Worm (Caenorhabditis elegans) whole organism, L4 larva: ENCODE data around the gene dsl-4.

Experiments used
- D1046.2 ChIP-seq: fragments of 200-800 bp; sonication (Bioruptor generic); IDR thresholded peaks from 2 replicates; pipeline ENCODE4 v1.3.6; 2022; ENCODE audit warnings: missing genetic modification characterization, missing compliant biosample characterization
- F26F4.8 ChIP-seq: fragments of 200-800 bp; sonication (Bioruptor generic); conservative IDR thresholded peaks from 2 replicates; pipeline ENCODE4 v1.3.6; 2022; ENCODE audit warnings: missing genetic modification characterization, missing compliant biosample characterization
- F37D6.2 ChIP-seq: sonication (generic microtip); optimal IDR thresholded peaks from 2 replicates; lab custom pipeline; 2016; ENCODE audit warnings: mild to moderate bottlenecking, missing genetic modification characterization, missing compliant biosample characterization
- F49E8.2 ChIP-seq: sonication (generic microtip); optimal IDR thresholded peaks from 2 replicates; lab custom pipeline; 2016; ENCODE audit warnings: missing compliant biosample characterization, mild to moderate bottlenecking, missing genetic modification characterization, borderline replicate concordance
- R02D3.7 ChIP-seq: fragments of 150-350 bp; sonication (generic microtip); optimal IDR thresholded peaks from 3 replicates; lab custom pipeline; 2014; ENCODE audit warnings: missing biosample characterization, missing genetic modification characterization
- Y5F2A.4 ChIP-seq: fragments of 200-800 bp; sonication (Bioruptor generic); optimal IDR thresholded peaks from 2 replicates; lab custom pipeline; 2018; ENCODE audit warnings: mild to moderate bottlenecking, missing genetic modification characterization, missing compliant biosample characterization
- Y75B8A.6 ChIP-seq: fragments of 200-800 bp; sonication (Bioruptor generic); IDR thresholded peaks from 2 replicates; pipeline ENCODE4 v1.3.6; 2022; ENCODE audit warnings: missing genetic modification reagents, missing genetic modification characterization, missing compliant biosample characterization
- ZK337.2 ChIP-seq: fragments of 200-800 bp; sonication (Bioruptor generic); IDR thresholded peaks from 2 replicates; pipeline ENCODE4 v1.3.6; 2022; ENCODE audit warnings: missing genetic modification reagents, missing genetic modification characterization, missing compliant biosample characterization
- ZK546.5 ChIP-seq, 2 experiments: sonication (generic microtip); optimal IDR thresholded peaks; 2 replicates each; lab custom pipeline; 2017; ENCODE audit warnings: missing biosample characterization in 2 of 2, missing genetic modification characterization in 2 of 2
- aha-1 ChIP-seq: fragments of 150-350 bp; peaks from one replicate; lab custom pipeline; 2014; ENCODE audit warnings: missing biosample characterization, missing genetic modification characterization
- ama-1 ChIP-seq: fragments of 150-350 bp; optimal IDR thresholded peaks from 2 replicates; lab custom pipeline; 2014; ENCODE audit warnings: inconsistent platforms, mixed read lengths
- arid-1 ChIP-seq: fragments of 200-800 bp; sonication (Bioruptor generic); conservative IDR thresholded peaks from 2 replicates; pipeline ENCODE4 v1.3.6; 2022; ENCODE audit warnings: missing genetic modification reagents, missing genetic modification characterization, missing compliant biosample characterization
- attf-4 ChIP-seq: sonication (generic microtip); optimal IDR thresholded peaks from 3 replicates; lab custom pipeline; 2017; ENCODE audit warnings: missing biosample characterization, missing genetic modification characterization
- ceh-20 ChIP-seq: fragments of 200-800 bp; sonication (Bioruptor generic); IDR thresholded peaks from 2 replicates; pipeline ENCODE4 v1.3.6; 2022; ENCODE audit warnings: missing genetic modification reagents, missing genetic modification characterization, missing compliant biosample characterization
- ceh-44 ChIP-seq: fragments of 200-800 bp; sonication (Bioruptor generic); IDR thresholded peaks from 2 replicates; pipeline ENCODE4 v1.3.6; 2022; ENCODE audit warnings: missing genetic modification reagents, missing genetic modification characterization, missing compliant biosample characterization
- ceh-62 ChIP-seq: sonication (generic microtip); optimal IDR thresholded peaks from 2 replicates; lab custom pipeline; 2017; ENCODE audit warnings: missing biosample characterization, missing genetic modification characterization
- ceh-82 ChIP-seq: sonication (generic microtip); optimal IDR thresholded peaks from 2 replicates; lab custom pipeline; 2017; ENCODE audit warnings: missing biosample characterization, missing genetic modification characterization
- ces-1 ChIP-seq: fragments of 150-350 bp; sonication (generic microtip); optimal IDR thresholded peaks from 4 replicates; lab custom pipeline; 2014; ENCODE audit warnings: missing biosample characterization, missing genetic modification reagents, missing genetic modification characterization
- cey-2 ChIP-seq: sonication (generic microtip); optimal IDR thresholded peaks from 3 replicates; lab custom pipeline; 2017; ENCODE audit warnings: missing genetic modification characterization, mild to moderate bottlenecking, missing compliant biosample characterization, antibody characterized with exemption, borderline replicate concordance; ENCODE audit not compliant: insufficient read depth
- daf-12 ChIP-seq: fragments of 150-350 bp; optimal IDR thresholded peaks from 2 replicates; lab custom pipeline; 2014; ENCODE audit warnings: missing biosample characterization, missing genetic modification reagents, missing genetic modification characterization
- daf-16 ChIP-seq, 3 experiments: sonication (generic microtip); optimal IDR thresholded peaks; 2 replicates each; lab custom pipeline; 2016 to 2017; ENCODE audit warnings: missing genetic modification characterization in 3 of 3, missing genetic modification reagents in 3 of 3, mild to moderate bottlenecking in 2 of 3, missing compliant biosample characterization in 2 of 3, missing biosample characterization in 1 of 3, moderate library complexity in 1 of 3
- daf-8 ChIP-seq: fragments of 200-800 bp; sonication (Bioruptor generic); IDR thresholded peaks from 2 replicates; pipeline ENCODE4 v1.3.6; 2022; ENCODE audit warnings: missing genetic modification characterization, missing compliant biosample characterization
- dmd-9 ChIP-seq: fragments of 200-800 bp; sonication (Bioruptor generic); IDR thresholded peaks from 2 replicates; pipeline ENCODE4 v1.3.6; 2022; ENCODE audit warnings: missing genetic modification reagents, missing genetic modification characterization, missing compliant biosample characterization
- dve-1 ChIP-seq: sonication (generic microtip); optimal IDR thresholded peaks from 2 replicates; lab custom pipeline; 2017; ENCODE audit warnings: antibody characterized with exemption, mild to moderate bottlenecking, missing genetic modification characterization, missing compliant biosample characterization; ENCODE audit not compliant: insufficient read depth
- egl-43 ChIP-seq: fragments of 200-800 bp; sonication (Bioruptor generic); IDR thresholded peaks from 2 replicates; pipeline ENCODE4 v1.3.6; 2022; ENCODE audit warnings: missing genetic modification reagents, missing genetic modification characterization, missing compliant biosample characterization
- hmg-1.1 ChIP-seq: fragments of 200-800 bp; sonication (Bioruptor generic); IDR thresholded peaks from 2 replicates; pipeline ENCODE4 v1.3.6; 2022; ENCODE audit warnings: missing genetic modification reagents, missing genetic modification characterization, missing compliant biosample characterization
- jun-1 ChIP-seq: fragments of 150-350 bp; optimal IDR thresholded peaks from 2 replicates; lab custom pipeline; 2014; ENCODE audit warnings: missing biosample characterization, missing genetic modification reagents, missing genetic modification characterization
- lim-7 ChIP-seq: fragments of 200-800 bp; sonication (Bioruptor generic); IDR thresholded peaks from 2 replicates; pipeline ENCODE4 v1.3.6; 2022; ENCODE audit warnings: missing genetic modification characterization, missing compliant biosample characterization
- lin-38 ChIP-seq: fragments of 200-800 bp; sonication (Bioruptor generic); IDR thresholded peaks from 2 replicates; pipeline ENCODE4 v1.3.6; 2022; ENCODE audit warnings: missing genetic modification reagents, missing genetic modification characterization, missing compliant biosample characterization
- madf-9 ChIP-seq: fragments of 200-800 bp; sonication (Bioruptor generic); conservative IDR thresholded peaks from 2 replicates; pipeline ENCODE4 v1.3.6; 2022; ENCODE audit warnings: missing genetic modification reagents, missing genetic modification characterization, missing compliant biosample characterization
- mdl-1 ChIP-seq, 2 experiments: fragments of 150-350 bp in 1 of 2; sonication (generic microtip) in 1 of 2; optimal IDR thresholded peaks; 2 replicates each; lab custom pipeline; 2014 to 2017; ENCODE audit warnings: missing biosample characterization in 2 of 2, missing genetic modification characterization in 2 of 2
- mep-1 ChIP-seq: fragments of 150-350 bp; sonication (generic microtip); optimal IDR thresholded peaks from 3 replicates; lab custom pipeline; 2014; ENCODE audit warnings: missing biosample characterization, missing genetic modification characterization
- mes-2 ChIP-seq: sonication (generic microtip); optimal IDR thresholded peaks from 2 replicates; lab custom pipeline; 2016; ENCODE audit warnings: missing genotype, mild to moderate bottlenecking, missing genetic modification characterization, missing compliant biosample characterization; ENCODE audit not compliant: poor library complexity, severe bottlenecking
- mxl-2 ChIP-seq: fragments of 200-800 bp; sonication (Bioruptor generic); conservative IDR thresholded peaks from 2 replicates; pipeline ENCODE4 v1.3.6; 2022; ENCODE audit warnings: missing genetic modification reagents, missing genetic modification characterization, missing compliant biosample characterization
- mxl-3 ChIP-seq: fragments of 200-800 bp; sonication (Bioruptor generic); optimal IDR thresholded peaks from 2 replicates; lab custom pipeline; 2018; ENCODE audit warnings: mild to moderate bottlenecking, missing genetic modification characterization, missing compliant biosample characterization
- nhr-10 ChIP-seq: fragments of 150-350 bp; optimal IDR thresholded peaks from 2 replicates; lab custom pipeline; 2014; ENCODE audit warnings: missing biosample characterization, missing genetic modification characterization
- nhr-102 ChIP-seq: sonication (generic microtip); optimal IDR thresholded peaks from 2 replicates; lab custom pipeline; 2016; ENCODE audit warnings: mild to moderate bottlenecking, missing genetic modification characterization, moderate library complexity, missing compliant biosample characterization
- nhr-41 ChIP-seq: fragments of 200-800 bp; sonication (Bioruptor generic); IDR thresholded peaks from 2 replicates; pipeline ENCODE4 v1.3.6; 2022; ENCODE audit warnings: missing genetic modification reagents, missing genetic modification characterization, missing compliant biosample characterization
- nhr-42 ChIP-seq: fragments of 200-800 bp; sonication (Bioruptor generic); IDR thresholded peaks from 2 replicates; pipeline ENCODE4 v1.3.6; 2022; ENCODE audit warnings: missing genetic modification characterization, missing compliant biosample characterization
- nhr-6 ChIP-seq: fragments of 150-350 bp; optimal IDR thresholded peaks from 2 replicates; lab custom pipeline; 2014; ENCODE audit warnings: missing biosample characterization, missing genetic modification characterization
- nhr-76 ChIP-seq: fragments of 150-350 bp; optimal IDR thresholded peaks from 2 replicates; lab custom pipeline; 2014; ENCODE audit warnings: missing biosample characterization, missing genetic modification characterization
- pqm-1 ChIP-seq: sonication (generic microtip); optimal IDR thresholded peaks from 2 replicates; lab custom pipeline; 2017; ENCODE audit warnings: missing biosample characterization, missing genetic modification characterization
- saeg-2 ChIP-seq: fragments of 200-800 bp; sonication (Bioruptor generic); IDR thresholded peaks from 2 replicates; pipeline ENCODE4 v1.3.6; 2022; ENCODE audit warnings: missing genetic modification reagents, missing genetic modification characterization, missing compliant biosample characterization
- set-16 ChIP-seq: fragments of 200-800 bp; sonication (Bioruptor generic); IDR thresholded peaks from 2 replicates; pipeline ENCODE4 v1.3.6; 2022; ENCODE audit warnings: missing genetic modification reagents, missing genetic modification characterization, missing compliant biosample characterization
- snpc-4 ChIP-seq: fragments of 150-350 bp; optimal IDR thresholded peaks from 2 replicates; lab custom pipeline; 2014; ENCODE audit warnings: missing biosample characterization, missing genetic modification characterization
- spr-3 ChIP-seq: fragments of 200-800 bp; sonication (Bioruptor generic); optimal IDR thresholded peaks from 2 replicates; lab custom pipeline; 2018; ENCODE audit warnings: mild to moderate bottlenecking, missing genetic modification characterization, missing compliant biosample characterization
- tag-97 ChIP-seq: fragments of 200-800 bp; sonication (Bioruptor generic); IDR thresholded peaks from 2 replicates; pipeline ENCODE4 v1.3.6; 2022; ENCODE audit warnings: missing genetic modification characterization, missing compliant biosample characterization
- unc-130 ChIP-seq: sonication (generic microtip); optimal IDR thresholded peaks from 2 replicates; lab custom pipeline; 2016; ENCODE audit warnings: missing genetic modification reagents, missing genetic modification characterization, missing compliant biosample characterization
- unc-39 ChIP-seq: sonication (generic microtip); optimal IDR thresholded peaks from 2 replicates; lab custom pipeline; 2017; ENCODE audit warnings: missing biosample characterization, missing genetic modification characterization
- vab-7 ChIP-seq: fragments of 200-800 bp; sonication (Bioruptor generic); IDR thresholded peaks from 2 replicates; pipeline ENCODE4 v1.3.6; 2022; ENCODE audit warnings: missing genetic modification reagents, missing genetic modification characterization, missing compliant biosample characterization
- zag-1 ChIP-seq: fragments of 150-350 bp; optimal IDR thresholded peaks from 2 replicates; lab custom pipeline; 2014; ENCODE audit warnings: missing biosample characterization, missing genetic modification characterization

Gene dsl-4

DNA sequence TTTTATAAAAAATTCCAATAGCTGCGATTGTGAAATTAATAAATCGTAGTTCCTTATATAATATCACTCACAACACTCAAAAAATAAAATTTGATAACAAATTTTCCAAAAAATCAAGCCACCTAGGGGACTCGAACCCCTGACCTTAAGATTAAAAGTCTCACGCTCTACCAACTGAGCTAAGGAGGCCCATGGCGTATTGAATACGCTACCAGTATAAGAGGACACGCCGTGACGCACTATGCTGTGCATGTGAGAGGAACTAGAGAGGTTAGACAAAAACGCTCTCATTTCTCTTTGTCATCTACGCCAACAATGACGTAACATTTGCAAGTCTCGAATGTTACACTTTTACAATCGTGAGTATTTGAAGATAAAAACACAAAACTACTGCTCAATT is 26.4 kb upstream of the dsl-4 start (continued):
- TF ChIP-seq ceh-82 (tag; lab: Kevin White, UChicago) (no peak), tag-97 (0 out of 2 replicates have a peak, but pooled peaks have one; percentile 52), cey-2 (tag; lab: Kevin White, UChicago) (no peak), madf-9 (GFP tag; lab: Robert Waterston, UW) (peak; percentile 94), daf-8 (GFP tag; lab: Robert Waterston, UW) (peak; percentile 42; the same call in 1 of the 2 replicates), snpc-4 (tag; lab: Kevin White, UChicago) (no peak), aha-1 (tag; lab: Kevin White, UChicago) (peak; percentile 85), ZK546.5 (tag; optimal IDR thresholded peaks at IDR 0.05; lab: Kevin White, UChicago) (no peak), F26F4.8 (GFP tag; lab: Robert Waterston, UW) (peak; percentile 96), arid-1 (GFP tag; lab: Robert Waterston, UW) (peak; percentile 97), daf-12 (tag; lab: Kevin White, UChicago) (no peak), zag-1 (tag; lab: Kevin White, UChicago) (no peak), lim-7 (GFP tag; lab: Robert Waterston, UW) (peak; percentile 100), mxl-3 (GFP tag; lab: Kevin White, UChicago) (peak; percentile 79), set-16 (GFP tag; lab: Robert Waterston, UW) (no peak), vab-7 (GFP tag; lab: Robert Waterston, UW) (peak; percentile 97), dve-1 (tag; lab: Kevin White, UChicago) (peak; percentile 90), dmd-9 (peak; percentile 91), mep-1 (tag; lab: Kevin White, UChicago) (peak; percentile 95), mdl-1 (tag; optimal IDR thresholded peaks at IDR 0.05; lab: Kevin White, UChicago) (peak; percentile 41 to 90), nhr-102 (tag; lab: Kevin White, UChicago) (peak; percentile 69), daf-16 (GFP tag; optimal IDR thresholded peaks at IDR 0.05; lab: Kevin White, UChicago) (peak; percentile 90 to 91), daf-16 (tag; optimal IDR thresholded peaks at IDR 0.05; lab: Kevin White, UChicago) (peak; percentile 91), lin-38 (GFP tag; lab: Robert Waterston, UW) (peak; percentile 86), F37D6.2 (tag; lab: Kevin White, UChicago) (peak; percentile 81), spr-3 (GFP tag; lab: Kevin White, UChicago) (peak; percentile 82), ZK337.2 (peak; percentile 85), nhr-76 (tag; lab: Kevin White, UChicago) (no peak), unc-39 (tag; lab: Kevin White, UChicago) (no peak), egl-43 (GFP tag; lab: Robert Waterston, UW) (peak; percentile 96), ceh-44 (GFP tag; lab: Robert Waterston, UW) (peak; percentile 89), pqm-1 (tag; lab: Kevin White, UChicago) (peak; percentile 49), nhr-42 (GFP tag; lab: Robert Waterston, UW) (peak; percentile 88), nhr-41 (peak; percentile 96), ceh-20 (GFP tag; lab: Robert Waterston, UW) (peak; percentile 96), D1046.2 (peak; percentile 94), Y5F2A.4 (GFP tag; lab: Kevin White, UChicago) (peak; percentile 83), saeg-2 (GFP tag; lab: Robert Waterston, UW) (peak; percentile 88), ama-1 (lab: Kevin White, UChicago) (peak; percentile 81), jun-1 (tag; lab: Kevin White, UChicago) (peak; percentile 61), ces-1 (peak; percentile 89), unc-130 (peak; percentile 62), nhr-10 (tag; lab: Kevin White, UChicago) (peak; percentile 48), hmg-1.1 (GFP tag; lab: Robert Waterston, UW) (peak; percentile 99), mxl-2 (GFP tag; lab: Robert Waterston, UW) (peak; percentile 78), attf-4 (tag; lab: Kevin White, UChicago) (no peak), ceh-62 (no peak), F49E8.2 (peak; percentile 57), mes-2 (tag; lab: Kevin White, UChicago) (peak; percentile 92), R02D3.7 (peak; percentile 31), Y75B8A.6 (peak; percentile 75; the same call in 1 of the 2 replicates), nhr-6 (tag; lab: Kevin White, UChicago) (peak; percentile 76)
